Worm (Caenorhabditis elegans) whole organism, L4 larva: ENCODE measurements around the gene bus-18.

Source experiments
- Y105C5A.15 ChIP-seq: fragments of 200-800 bp; sonication (Bioruptor generic); IDR thresholded peaks from 2 replicates; pipeline ENCODE4 v1.3.6; 2022; ENCODE audit warnings: missing genetic modification characterization, missing compliant biosample characterization
- fos-1 ChIP-seq: fragments of 150-350 bp; optimal IDR thresholded peaks from 2 replicates; lab custom pipeline; 2014; ENCODE audit warnings: missing biosample characterization, missing genetic modification characterization
- nhr-237 ChIP-seq: sonication (generic microtip); optimal IDR thresholded peaks from 2 replicates; lab custom pipeline; 2017; ENCODE audit warnings: missing biosample characterization, missing genetic modification characterization
- nhr-28 ChIP-seq: fragments of 150-350 bp; optimal IDR thresholded peaks from 2 replicates; lab custom pipeline; 2014; ENCODE audit warnings: missing biosample characterization, missing genetic modification characterization
- nhr-76 ChIP-seq: fragments of 150-350 bp; optimal IDR thresholded peaks from 2 replicates; lab custom pipeline; 2014; ENCODE audit warnings: missing biosample characterization, missing genetic modification characterization
- pha-4 ChIP-seq, 2 experiments: fragments of 150-350 bp in 1 of 2; fragments of 200-800 bp in 1 of 2; sonication (Bioruptor generic) in 1 of 2; IDR thresholded peaks in 1 of 2; optimal IDR thresholded peaks in 1 of 2; 2 replicates each; pipeline versions ENCODE4 v1.3.6 to Lab custom; 2014 to 2022; ENCODE audit warnings: missing genetic modification characterization in 2 of 2, missing genetic modification reagents in 2 of 2, missing biosample characterization in 1 of 2, missing compliant biosample characterization in 1 of 2
- snpc-4 ChIP-seq: fragments of 150-350 bp; optimal IDR thresholded peaks from 2 replicates; lab custom pipeline; 2014; ENCODE audit warnings: missing biosample characterization, missing genetic modification characterization
- unc-39 ChIP-seq: sonication (generic microtip); optimal IDR thresholded peaks from 2 replicates; lab custom pipeline; 2017; ENCODE audit warnings: missing biosample characterization, missing genetic modification characterization

ce11 chrV:11751480-11751879, 22.0 kb upstream of the bus-18 start:
- no peak for TF ChIP-seq snpc-4 (tag; lab: Kevin White, UChicago)
- no peak for TF ChIP-seq unc-39 (tag; lab: Kevin White, UChicago)
- TF ChIP-seq nhr-28 (tag; lab: Kevin White, UChicago): no peak
- no peak for TF ChIP-seq Y105C5A.15 (GFP tag; lab: Robert Waterston, UW)
- TF ChIP-seq nhr-76: no peak
- no peak for TF ChIP-seq pha-4 (GFP tag; IDR thresholded peaks at IDR 0.05; lab: Robert Waterston, UW)
- TF ChIP-seq pha-4 (tag; optimal IDR thresholded peaks at IDR 0.05; lab: Kevin White, UChicago): no peak
- TF ChIP-seq nhr-237: no peak
- TF ChIP-seq fos-1 (tag; lab: Kevin White, UChicago): no peak
